Fruit fly (Drosophila melanogaster) whole organism, wandering third instar larva: ENCODE results near the gene Polr3C.

Source experiments
- Abd-B ChIP-seq: fragments of >200 bp; optimal IDR thresholded peaks from 2 replicates; lab custom pipeline; 2017; ENCODE audit warnings: missing biosample characterization, missing genetic modification characterization
- CG32264 ChIP-seq: fragments of 200-800 bp; sonication (Bioruptor generic); optimal IDR thresholded peaks from 2 replicates; lab custom pipeline; 2016; ENCODE audit warnings: missing biosample characterization, missing genetic modification characterization
- CG9705 ChIP-seq: fragments of 200-800 bp; sonication (Bioruptor generic); optimal IDR thresholded peaks from 2 replicates; lab custom pipeline; 2018; ENCODE audit warnings: missing biosample characterization, mild to moderate bottlenecking, missing genetic modification characterization
- CrebA ChIP-seq: fragments of 200-800 bp; sonication (Bioruptor generic); optimal IDR thresholded peaks from 2 replicates; lab custom pipeline; 2016; ENCODE audit warnings: missing biosample characterization, mild to moderate bottlenecking, missing genetic modification characterization, borderline replicate concordance
- Dfd ChIP-seq: fragments of >200 bp; optimal IDR thresholded peaks from 2 replicates; lab custom pipeline; 2017; ENCODE audit warnings: missing biosample characterization, missing genetic modification characterization
- Dif ChIP-seq: fragments of 200-275, 200-300 bp; sonication (Bioruptor generic); optimal IDR thresholded peaks from 2 replicates; lab custom pipeline; 2018; ENCODE audit warnings: missing biosample characterization, missing genetic modification characterization; ENCODE audit not compliant: partially characterized antibody
- GATAd ChIP-seq: sonication (Bioruptor generic); optimal IDR thresholded peaks from 2 replicates; lab custom pipeline; 2016; ENCODE audit warnings: missing biosample characterization, missing genetic modification characterization
- HLH106 ChIP-seq: fragments of 200-800 bp; optimal IDR thresholded peaks from 3 replicates; lab custom pipeline; 2019; ENCODE audit warnings: missing biosample characterization, mild to moderate bottlenecking, missing genetic modification characterization, moderate library complexity
- Hnf4 ChIP-seq: fragments of 200-800 bp; sonication (Bioruptor generic); optimal IDR thresholded peaks from 2 replicates; lab custom pipeline; 2016; ENCODE audit warnings: missing biosample characterization, mild to moderate bottlenecking, missing genetic modification characterization
- Hr78 ChIP-seq: fragments of >200 bp; optimal IDR thresholded peaks from 2 replicates; lab custom pipeline; 2017; ENCODE audit warnings: missing biosample characterization, missing genetic modification characterization
- Hr83 ChIP-seq: fragments of 200-300 bp; sonication (Bioruptor generic); optimal IDR thresholded peaks from 2 replicates; lab custom pipeline; 2016; ENCODE audit warnings: missing biosample characterization, mild to moderate bottlenecking, missing genetic modification characterization, moderate library complexity; ENCODE audit not compliant: poor library complexity, severe bottlenecking
- Jra ChIP-seq: sonication (Bioruptor generic); optimal IDR thresholded peaks from 2 replicates; lab custom pipeline; 2016; ENCODE audit warnings: missing biosample characterization, missing genetic modification characterization
- Mio ChIP-seq: sonication (Bioruptor generic); optimal IDR thresholded peaks from 2 replicates; lab custom pipeline; 2016; ENCODE audit warnings: missing biosample characterization, missing genetic modification characterization
- Myc ChIP-seq: fragments of >200 bp; optimal IDR thresholded peaks from 2 replicates; lab custom pipeline; 2017
- N ChIP-seq: fragments of >200 bp; optimal IDR thresholded peaks from 2 replicates; lab custom pipeline; 2018; ENCODE audit warnings: missing biosample characterization, missing external identifiers, missing genetic modification characterization
- OdsH ChIP-seq: fragments of 200-800 bp; sonication (Bioruptor generic); optimal IDR thresholded peaks from 2 replicates; lab custom pipeline; 2016; ENCODE audit warnings: missing biosample characterization, mild to moderate bottlenecking, missing genetic modification characterization
- Rel ChIP-seq, 2 experiments: fragments of 200-800 bp; sonication (Bioruptor generic) in 1 of 2; optimal IDR thresholded peaks; 2 replicates in 1 of 2; 3 replicates in 1 of 2; lab custom pipeline; 2016 to 2019; ENCODE audit warnings: mild to moderate bottlenecking in 2 of 2, missing biosample characterization in 2 of 2, missing genetic modification characterization in 2 of 2, moderate library complexity in 1 of 2
- Sp1 ChIP-seq: fragments of 200-800 bp; sonication (Bioruptor generic); optimal IDR thresholded peaks from 3 replicates; lab custom pipeline; 2019; ENCODE audit warnings: missing biosample characterization, mild to moderate bottlenecking, missing genetic modification characterization, moderate library complexity
- Vsx2 ChIP-seq: fragments of 200-300, 225-300 bp; sonication (Bioruptor generic); optimal IDR thresholded peaks from 2 replicates; lab custom pipeline; 2018; ENCODE audit warnings: missing biosample characterization, missing genetic modification characterization; ENCODE audit not compliant: partially characterized antibody
- br ChIP-seq: fragments of 200-800 bp; sonication (Bioruptor generic); optimal IDR thresholded peaks from 2 replicates; lab custom pipeline; 2016; ENCODE audit warnings: missing biosample characterization, missing genetic modification characterization
- brk ChIP-seq: fragments of 200-800 bp; sonication (Bioruptor generic); optimal IDR thresholded peaks from 2 replicates; lab custom pipeline; 2016; ENCODE audit warnings: missing biosample characterization, mild to moderate bottlenecking, missing genetic modification characterization
- dl ChIP-seq, 2 experiments: fragments of 175-275, 200-275 bp in 1 of 2; fragments of 200-275 bp in 1 of 2; sonication (Bioruptor generic); optimal IDR thresholded peaks; lab custom pipeline; 2018; ENCODE audit warnings: mild to moderate bottlenecking in 2 of 2, missing biosample characterization in 2 of 2, missing genetic modification characterization in 2 of 2, moderate library complexity in 2 of 2; ENCODE audit not compliant: partially characterized antibody in 2 of 2, insufficient read depth in 1 of 2
- dmrt93B ChIP-seq: fragments of 200-800 bp; sonication (Bioruptor generic); optimal IDR thresholded peaks from 2 replicates; lab custom pipeline; 2018; ENCODE audit warnings: missing biosample characterization, mild to moderate bottlenecking, missing genetic modification characterization
- dsf ChIP-seq: sonication (Bioruptor generic); optimal IDR thresholded peaks from 2 replicates; lab custom pipeline; 2016; ENCODE audit warnings: missing biosample characterization, missing genetic modification characterization, borderline replicate concordance
- ey ChIP-seq: fragments of 200-800 bp; sonication (Bioruptor generic); optimal IDR thresholded peaks from 2 replicates; lab custom pipeline; 2016; ENCODE audit warnings: missing biosample characterization, missing genetic modification characterization
- foxo ChIP-seq, 2 experiments: fragments of 200-800 bp; sonication (Bioruptor generic); optimal IDR thresholded peaks; 2 replicates in 1 of 2; 3 replicates in 1 of 2; lab custom pipeline; 2016 to 2017; ENCODE audit warnings: missing biosample characterization in 2 of 2, missing genetic modification characterization in 2 of 2
- fru ChIP-seq: fragments of 200-800 bp; sonication (Bioruptor generic); optimal IDR thresholded peaks from 3 replicates; lab custom pipeline; 2016; ENCODE audit warnings: missing biosample characterization, mild to moderate bottlenecking, missing genetic modification characterization
- h ChIP-seq: fragments of 200-800 bp; sonication (Bioruptor generic); optimal IDR thresholded peaks from 3 replicates; lab custom pipeline; 2016; ENCODE audit warnings: missing biosample characterization, mild to moderate bottlenecking, missing genetic modification characterization
- jim ChIP-seq: fragments of 175-275, 200-325 bp; sonication (Bioruptor generic); optimal IDR thresholded peaks from 2 replicates; lab custom pipeline; 2016; ENCODE audit warnings: missing biosample characterization, mild to moderate bottlenecking, missing genetic modification characterization
- lola ChIP-seq: fragments of >200 bp; optimal IDR thresholded peaks from 2 replicates; lab custom pipeline; 2017; ENCODE audit warnings: missing biosample characterization, missing genetic modification characterization
- pan ChIP-seq: fragments of >200 bp; optimal IDR thresholded peaks from 2 replicates; lab custom pipeline; 2017
- psq ChIP-seq: fragments of 200-800 bp; sonication (Bioruptor generic); optimal IDR thresholded peaks from 3 replicates; lab custom pipeline; 2017; ENCODE audit warnings: missing biosample characterization, mild to moderate bottlenecking, missing genetic modification characterization, moderate library complexity
- rgr ChIP-seq: fragments of 200-800 bp; sonication (Bioruptor generic); optimal IDR thresholded peaks from 3 replicates; lab custom pipeline; 2016; ENCODE audit warnings: missing biosample characterization, mild to moderate bottlenecking, missing genetic modification characterization
- sage ChIP-seq: fragments of 200-800 bp; sonication (Bioruptor generic); optimal IDR thresholded peaks from 2 replicates; lab custom pipeline; 2016; ENCODE audit warnings: missing biosample characterization, mild to moderate bottlenecking, missing genetic modification characterization
- sv ChIP-seq: fragments of 200-800 bp; sonication (Bioruptor generic); optimal IDR thresholded peaks from 3 replicates; lab custom pipeline; 2016; ENCODE audit warnings: missing biosample characterization, missing genetic modification characterization
- tai ChIP-seq: sonication (Bioruptor generic); optimal IDR thresholded peaks from 2 replicates; lab custom pipeline; 2016; ENCODE audit warnings: missing biosample characterization, missing genetic modification characterization
- usp ChIP-seq: fragments of >200 bp; optimal IDR thresholded peaks from 2 replicates; lab custom pipeline; 2017; ENCODE audit warnings: missing biosample characterization, missing genetic modification characterization
- woc ChIP-seq: sonication (Bioruptor generic); optimal IDR thresholded peaks from 2 replicates; lab custom pipeline; 2016; ENCODE audit warnings: missing biosample characterization, mild to moderate bottlenecking, missing genetic modification characterization

The Polr3C gene

DNA sequence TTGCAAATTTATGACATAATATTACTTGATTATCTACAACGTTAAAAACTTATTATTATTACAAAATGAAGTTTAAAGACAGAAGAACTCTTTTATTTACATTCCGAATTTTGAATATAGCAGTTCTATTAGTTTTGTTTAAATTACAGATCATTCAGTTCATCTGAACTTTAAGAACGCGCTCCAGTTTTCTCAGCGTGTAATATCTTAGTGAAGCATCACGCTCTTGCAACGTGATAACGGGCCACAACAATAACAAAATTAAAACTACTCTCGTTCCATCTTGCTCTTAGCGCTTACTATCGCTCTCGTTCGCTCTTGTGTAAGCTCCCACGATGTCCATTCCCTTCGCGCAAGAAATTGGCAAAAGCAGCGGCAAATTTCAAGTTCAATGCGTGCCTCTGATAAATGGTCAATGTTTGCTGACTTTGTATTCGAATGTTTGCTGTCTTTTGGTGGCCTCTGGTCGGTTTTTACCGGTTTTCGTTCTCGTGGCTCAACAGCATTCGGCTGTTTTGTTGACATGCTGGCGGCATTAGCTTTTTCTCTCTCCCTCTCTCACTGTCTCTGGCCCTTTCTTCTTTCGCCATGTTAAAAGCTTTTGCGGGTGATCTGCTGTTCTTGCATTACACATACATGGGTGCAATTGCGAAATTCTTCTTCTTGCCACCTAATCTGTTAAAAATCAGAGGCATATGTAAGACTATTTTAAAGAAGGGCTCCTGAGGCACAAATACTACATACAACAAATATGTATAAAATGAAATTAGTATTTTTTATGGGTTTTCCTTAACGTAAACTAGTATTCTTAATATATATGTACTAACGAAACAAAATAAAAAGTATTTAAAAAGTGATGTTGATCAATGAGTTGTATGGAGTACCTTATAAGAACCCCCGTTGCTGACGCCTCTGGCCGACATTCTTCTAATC lies 17.3 kb upstream of the Polr3C start:
- TF ChIP-seq Rel (GFP tag; optimal IDR thresholded peaks at IDR 0.05; lab: Kevin White, UChicago) (no peak), Rel (tag; optimal IDR thresholded peaks at IDR 0.05; lab: Kevin White, UChicago) (no peak), CG32264 (GFP tag; lab: Kevin White, UChicago) (no peak), Dif (peak; percentile 11), Myc (lab: Kevin White, UChicago) (no peak), brk (GFP tag; lab: Kevin White, UChicago) (peak; percentile 78), rgr (GFP tag; lab: Kevin White, UChicago) (peak; percentile 82), sage (GFP tag; lab: Kevin White, UChicago) (no peak), dmrt93B (peak; percentile 44), Hr78 (GFP tag; lab: Kevin White, UChicago) (no peak), fru (peak; percentile 77), Vsx2 (GFP tag; lab: Kevin White, UChicago) (no peak), Sp1 (GFP tag; lab: Kevin White, UChicago) (peak; percentile 84), psq (GFP tag; lab: Kevin White, UChicago) (peak; percentile 72), CG9705 (peak; percentile 45), foxo (GFP tag; optimal IDR thresholded peaks at IDR 0.05; lab: Kevin White, UChicago) (peak in 1 of 2 experiments; percentile 82), dsf (GFP tag; lab: Kevin White, UChicago) (peak; percentile 28), Jra (GFP tag; lab: Kevin White, UChicago) (peak; percentile 63), lola (GFP tag; lab: Kevin White, UChicago) (no peak), br (GFP tag; lab: Kevin White, UChicago) (peak; percentile 64), OdsH (peak; percentile 83), h (GFP tag; lab: Kevin White, UChicago) (peak; percentile 90), Mio (GFP tag; lab: Kevin White, UChicago) (no peak), N (GFP tag; lab: Kevin White, UChicago) (no peak), sv (GFP tag; lab: Kevin White, UChicago) (no peak), woc (GFP tag; lab: Kevin White, UChicago) (peak; percentile 37), GATAd (no peak), Hnf4 (peak; percentile 38), dl (GFP tag; optimal IDR thresholded peaks at IDR 0.05; lab: Kevin White, UChicago; ENCODE audit: insufficient read depth in 1 of 2, partially characterized antibody in 2 of 2) (no peak), Dfd (no peak), ey (GFP tag; lab: Kevin White, UChicago) (peak; percentile 68), jim (GFP tag; lab: Kevin White, UChicago) (no peak), usp (GFP tag; lab: Kevin White, UChicago) (no peak), pan (lab: Kevin White, UChicago) (no peak), CrebA (GFP tag; lab: Kevin White, UChicago) (no peak), tai (GFP tag; lab: Kevin White, UChicago) (peak; percentile 51), Hr83 (peak; percentile 56), Abd-B (GFP tag; lab: Kevin White, UChicago) (no peak), HLH106 (tag; lab: Kevin White, UChicago) (peak; percentile 79)

- TF ChIP-seq Jra (GFP tag; lab: Kevin White, UChicago) (no peak), ey (GFP tag; lab: Kevin White, UChicago) (no peak), sv (GFP tag; lab: Kevin White, UChicago) (no peak), brk (GFP tag; lab: Kevin White, UChicago) (no peak), OdsH (no peak), tai (GFP tag; lab: Kevin White, UChicago) (no peak), Hr83 (peak; percentile 20), Rel (GFP tag; optimal IDR thresholded peaks at IDR 0.05; lab: Kevin White, UChicago) (no peak), Rel (tag; optimal IDR thresholded peaks at IDR 0.05; lab: Kevin White, UChicago) (peak; percentile 12), foxo (GFP tag; optimal IDR thresholded peaks at IDR 0.05; lab: Kevin White, UChicago) (no peak), fru (no peak), br (GFP tag; lab: Kevin White, UChicago) (no peak), woc (GFP tag; lab: Kevin White, UChicago) (no peak), HLH106 (tag; lab: Kevin White, UChicago) (no peak), Dfd (no peak), lola (GFP tag; lab: Kevin White, UChicago) (peak; percentile 58)
These were observed 16.4 kb upstream of the Polr3C start for dm6 chr3R:12443769-12444168.
